Worm (Caenorhabditis elegans) whole organism, L4/young adult: Measurements from ENCODE around the gene ttbk-3.

ENCODE experiments used
- dao-5 ChIP-seq: sonication (generic microtip); optimal IDR thresholded peaks from 2 replicates; lab custom pipeline; 2016; ENCODE audit warnings: missing genotype, missing genetic modification characterization, moderate library complexity, missing compliant biosample characterization
- him-1 ChIP-seq: sonication (generic microtip); optimal IDR thresholded peaks from 2 replicates; lab custom pipeline; 2016; ENCODE audit warnings: missing genotype, missing genetic modification reagents, missing genetic modification characterization, missing compliant biosample characterization

DNA sequence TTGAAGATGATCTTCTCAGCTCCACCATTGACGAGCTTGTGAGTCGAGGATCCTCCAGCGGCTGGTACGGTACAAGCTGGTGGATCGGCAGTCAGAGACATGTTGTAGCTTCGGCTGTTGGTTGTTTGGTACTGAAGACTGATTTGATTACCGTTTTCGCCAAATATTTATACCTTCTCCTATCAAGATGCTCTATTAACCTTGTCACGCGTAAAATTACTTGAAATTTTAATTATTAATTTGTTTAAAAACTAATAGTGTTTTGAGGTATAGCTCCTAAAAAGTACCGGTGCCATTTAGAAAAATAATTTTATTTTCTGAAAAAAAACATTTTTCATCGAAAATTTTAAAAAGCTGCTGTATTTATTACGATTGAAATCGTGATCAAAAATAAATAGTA, 38.8 kb downstream of the ttbk-3 start, which contains the start of gene ssp-10:
- TF ChIP-seq dao-5 (no peak), him-1 (tag; lab: Kevin White, UChicago) (no peak)
